Worm (Caenorhabditis elegans): ENCODE results near the gene C56G2.9.

- TF ChIP-seq unc-130 (GFP tag; optimal IDR thresholded peaks at IDR 0.05) (no peak), egl-27 (tag; optimal IDR thresholded peaks at IDR 0.05) (no peak), nhr-237 (tag; optimal IDR thresholded peaks at IDR 0.05) (no peak), nhr-11 (tag; optimal IDR thresholded peaks at IDR 0.05) (no peak), nhr-6 (tag; optimal IDR thresholded peaks at IDR 0.05) (no peak), fkh-10 (GFP tag; optimal IDR thresholded peaks at IDR 0.05) (no peak), F49E8.2 (tag; optimal IDR thresholded peaks at IDR 0.05; ENCODE audit: borderline replicate concordance) (no peak), ZK546.5 (tag; optimal IDR thresholded peaks at IDR 0.05) (no peak), skn-1 (tag; optimal IDR thresholded peaks at IDR 0.05) (no peak), daf-12 (tag; optimal IDR thresholded peaks at IDR 0.05) (no peak), madf-9 (GFP tag; conservative IDR thresholded peaks at IDR 0.05) (no peak), nhr-25 (tag; optimal IDR thresholded peaks at IDR 0.05; ENCODE audit: borderline replicate concordance, insufficient read depth) (no peak), zag-1 (tag; optimal IDR thresholded peaks at IDR 0.05) (no peak), pha-4 (GFP tag; IDR thresholded peaks at IDR 0.05) (no peak), pha-4 (tag; optimal IDR thresholded peaks at IDR 0.05) (no peak)
Measured at ce11 chrIII:6367712-6368111, 24.6 kb upstream of the C56G2.9 start, which contains the start of the genes C56G2.15 and thoc-2.

Measured in whole organism, L4 larva.